Worm (Caenorhabditis elegans): ENCODE data around the gene marc-1.

DNA sequence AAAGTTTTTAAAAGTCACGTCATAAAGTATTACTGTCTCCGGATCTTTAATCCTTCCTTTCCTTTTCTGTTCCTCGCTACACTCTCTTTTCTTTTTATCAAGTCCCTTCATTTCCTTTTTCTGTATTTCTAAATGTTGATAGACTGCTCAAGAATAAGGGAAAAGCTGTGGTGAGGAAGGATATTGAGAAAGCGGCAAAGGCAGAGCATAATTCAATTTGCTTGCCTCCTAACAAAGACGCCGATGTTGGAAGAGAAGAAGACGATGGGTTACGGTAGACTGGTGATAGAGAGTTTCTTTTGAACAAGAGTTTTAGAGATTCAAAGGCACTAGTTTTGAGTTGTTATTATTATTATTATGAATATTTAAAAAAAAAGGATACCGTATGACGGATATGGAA is 26.1 kb downstream of the marc-1 start:
- TF ChIP-seq efl-1 (GFP tag; optimal IDR thresholded peaks at IDR 0.05) (no peak), unc-130 (GFP tag; optimal IDR thresholded peaks at IDR 0.05) (no peak), tbx-9 (tag; optimal IDR thresholded peaks at IDR 0.05; ENCODE audit: borderline replicate concordance) (no peak), rcor-1 (GFP tag; IDR thresholded peaks at IDR 0.05) (no peak), hmg-20 (GFP tag; IDR thresholded peaks at IDR 0.05) (no peak), repo-1 (tag; optimal IDR thresholded peaks at IDR 0.05) (no peak), fkh-3 (tag; optimal IDR thresholded peaks at IDR 0.05) (no peak), rpc-1 (optimal IDR thresholded peaks at IDR 0.05) (no peak), rpc-1 (tag; optimal IDR thresholded peaks at IDR 0.05) (no peak), tbp1 (GFP tag; optimal IDR thresholded peaks at IDR 0.05) (no peak), nhr-80 (tag; optimal IDR thresholded peaks at IDR 0.05) (no peak)

All from whole organism, young adult.